Worm (Caenorhabditis elegans) whole organism, early embryonic: Measurements from ENCODE around the gene B0001.8.

Experiments used
- B0310.2 ChIP-seq: sonication (generic microtip); optimal IDR thresholded peaks from 2 replicates; lab custom pipeline; 2016; ENCODE audit warnings: mild to moderate bottlenecking, missing genetic modification characterization, missing compliant biosample characterization
- F13C5.2 ChIP-seq: sonication (generic microtip); optimal IDR thresholded peaks from 2 replicates; lab custom pipeline; 2017; ENCODE audit warnings: mild to moderate bottlenecking, missing genetic modification characterization, inconsistent platforms, missing compliant biosample characterization
- aly-1 ChIP-seq: sonication (generic microtip); optimal IDR thresholded peaks from 2 replicates; lab custom pipeline; 2016; ENCODE audit warnings: missing genetic modification characterization, missing compliant biosample characterization
- ama-1 ChIP-seq: fragments of 150-350 bp; optimal IDR thresholded peaks from 2 replicates; lab custom pipeline; 2014
- ceh-13 ChIP-seq: fragments of 200-800 bp; sonication (Bioruptor generic); optimal IDR thresholded peaks from 2 replicates; lab custom pipeline; 2018; ENCODE audit warnings: mild to moderate bottlenecking, missing genetic modification characterization, missing compliant biosample characterization
- ets-7 ChIP-seq: sonication (generic microtip); optimal IDR thresholded peaks from 2 replicates; lab custom pipeline; 2016; ENCODE audit warnings: missing genotype, missing genetic modification characterization, missing compliant biosample characterization
- flt-1 ChIP-seq: fragments of 200-800 bp; sonication (Bioruptor generic); IDR thresholded peaks from 2 replicates; pipeline ENCODE4 v1.3.6; 2022; ENCODE audit warnings: missing genetic modification characterization, missing compliant biosample characterization
- hmbx-1 ChIP-seq: sonication (generic microtip); optimal IDR thresholded peaks from 2 replicates; lab custom pipeline; 2016; ENCODE audit warnings: mild to moderate bottlenecking, missing genetic modification characterization, missing compliant biosample characterization
- hmg-4 ChIP-seq: fragments of 200-800 bp; sonication (Bioruptor generic); optimal IDR thresholded peaks from 2 replicates; lab custom pipeline; 2018; ENCODE audit warnings: mild to moderate bottlenecking, missing genetic modification characterization, missing compliant biosample characterization
- hnd-1 ChIP-seq: sonication (generic microtip); optimal IDR thresholded peaks from 2 replicates; lab custom pipeline; 2016; ENCODE audit warnings: missing genetic modification characterization, missing compliant biosample characterization
- pes-1 ChIP-seq: fragments of 200-800 bp; sonication (Bioruptor generic); IDR thresholded peaks from 2 replicates; pipeline ENCODE4 v1.3.6; 2022; ENCODE audit warnings: missing genetic modification reagents, missing genetic modification characterization, missing compliant biosample characterization
- scrt-1 ChIP-seq: fragments of 200-800 bp; sonication (Bioruptor generic); IDR thresholded peaks from 2 replicates; pipeline ENCODE4 v1.3.6; 2022; ENCODE audit warnings: missing genetic modification characterization, missing compliant biosample characterization
- tbx-11 ChIP-seq: fragments of 200-800 bp; sonication (Bioruptor generic); IDR thresholded peaks from 2 replicates; pipeline ENCODE4 v1.3.6; 2022; ENCODE audit warnings: missing genetic modification characterization, missing compliant biosample characterization
- tra-4 ChIP-seq: sonication (generic microtip); optimal IDR thresholded peaks from 2 replicates; lab custom pipeline; 2017; ENCODE audit warnings: missing genetic modification characterization, missing compliant biosample characterization

ce11 chrIV:12092113-12092512 is 48.7 kb downstream of the B0001.8 start, which contains the start of gene mig-32:
- TF ChIP-seq F13C5.2 (tag; lab: Kevin White, UChicago): no peak
- no peak for TF ChIP-seq ama-1
- no peak for TF ChIP-seq tbx-11 (GFP tag; lab: Robert Waterston, UW)
- TF ChIP-seq pes-1: no peak
- no peak for TF ChIP-seq tra-4 (tag; lab: Kevin White, UChicago)
- no peak for TF ChIP-seq B0310.2 (tag; lab: Kevin White, UChicago)
- TF ChIP-seq hmbx-1: no peak
- TF ChIP-seq scrt-1 (GFP tag; lab: Robert Waterston, UW): no peak
- TF ChIP-seq flt-1 (GFP tag; lab: Robert Waterston, UW): no peak
- no peak for TF ChIP-seq aly-1 (tag; lab: Kevin White, UChicago)
- no peak for TF ChIP-seq hmg-4 (GFP tag; lab: Kevin White, UChicago)
- TF ChIP-seq hnd-1 (tag; lab: Kevin White, UChicago): no peak
- no peak for TF ChIP-seq ets-7 (tag; lab: Kevin White, UChicago)
- TF ChIP-seq ceh-13 (GFP tag; lab: Kevin White, UChicago): no peak
